Fruit fly (Drosophila melanogaster): Measurements from ENCODE around the gene CG11597.
A peak's percentile ranks its signal among the peaks of the same experiment; 100 is the strongest.

Gene CG11597

dm6 chr3L:11822446-11823334 is 615 bp upstream of the CG11597 start, which contains the start of gene RpL10Ab:
Gene RpL10Ab (plus strand): TSS chr3L:11822851.
- TF ChIP-seq h (GFP tag; optimal IDR thresholded peaks at IDR 0.05) (peak; percentile 67), Rel (GFP tag; optimal IDR thresholded peaks at IDR 0.05) (no peak), Rel (tag; optimal IDR thresholded peaks at IDR 0.05) (peak; percentile 16), fru (GFP tag; optimal IDR thresholded peaks at IDR 0.05) (no peak), Myc (optimal IDR thresholded peaks at IDR 0.05) (peak; percentile 65), sv (GFP tag; optimal IDR thresholded peaks at IDR 0.05) (peak; percentile 5), usp (GFP tag; optimal IDR thresholded peaks at IDR 0.05) (no peak), CG9705 (GFP tag; optimal IDR thresholded peaks at IDR 0.05) (peak; percentile 53), Hr78 (GFP tag; optimal IDR thresholded peaks at IDR 0.05) (no peak), OdsH (GFP tag; optimal IDR thresholded peaks at IDR 0.05) (peak; percentile 5), Hr83 (GFP tag; optimal IDR thresholded peaks at IDR 0.05; ENCODE audit: poor library complexity, severe bottlenecking) (peak; percentile 96), Sp1 (GFP tag; optimal IDR thresholded peaks at IDR 0.05) (peak; percentile 60), Hnf4 (GFP tag; optimal IDR thresholded peaks at IDR 0.05) (peak; percentile 71), dmrt93B (GFP tag; optimal IDR thresholded peaks at IDR 0.05) (peak; percentile 62), HLH106 (tag; optimal IDR thresholded peaks at IDR 0.05) (peak; percentile 47), pan (optimal IDR thresholded peaks at IDR 0.05) (no peak), CrebA (GFP tag; optimal IDR thresholded peaks at IDR 0.05; ENCODE audit: borderline replicate concordance) (no peak), Jra (GFP tag; optimal IDR thresholded peaks at IDR 0.05) (peak; percentile 45), sage (GFP tag; optimal IDR thresholded peaks at IDR 0.05) (peak; percentile 24), Mio (GFP tag; optimal IDR thresholded peaks at IDR 0.05) (no peak), dsf (GFP tag; optimal IDR thresholded peaks at IDR 0.05; ENCODE audit: borderline replicate concordance) (peak; percentile 18), br (GFP tag; optimal IDR thresholded peaks at IDR 0.05) (peak; percentile 54), dl (GFP tag; optimal IDR thresholded peaks at IDR 0.05; ENCODE audit: insufficient read depth in 1 of 2, partially characterized antibody in 2 of 2) (no peak), rgr (GFP tag; optimal IDR thresholded peaks at IDR 0.05) (peak; percentile 73), psq (GFP tag; optimal IDR thresholded peaks at IDR 0.05) (peak; percentile 45), foxo (GFP tag; optimal IDR thresholded peaks at IDR 0.05) (peak in 1 of 2 experiments; percentile 70), Dfd (GFP tag; optimal IDR thresholded peaks at IDR 0.05) (no peak), CG32264 (GFP tag; optimal IDR thresholded peaks at IDR 0.05) (no peak)

- TF ChIP-seq tai (GFP tag; optimal IDR thresholded peaks at IDR 0.05), result no peak
- no peak for TF ChIP-seq pan (optimal IDR thresholded peaks at IDR 0.05)
- TF ChIP-seq Hnf4 (GFP tag; optimal IDR thresholded peaks at IDR 0.05), result peak; percentile 37
- peak; percentile 31 for TF ChIP-seq br (GFP tag; optimal IDR thresholded peaks at IDR 0.05)
- TF ChIP-seq dl (GFP tag; optimal IDR thresholded peaks at IDR 0.05; ENCODE audit: insufficient read depth in 1 of 2, partially characterized antibody in 2 of 2), result peak; percentile 72 to 78
- no peak for TF ChIP-seq jim (GFP tag; optimal IDR thresholded peaks at IDR 0.05)
- no peak for TF ChIP-seq N (GFP tag; optimal IDR thresholded peaks at IDR 0.05)
- TF ChIP-seq ey (GFP tag; optimal IDR thresholded peaks at IDR 0.05), result peak; percentile 37
- TF ChIP-seq usp (GFP tag; optimal IDR thresholded peaks at IDR 0.05), result no peak
- TF ChIP-seq woc (GFP tag; optimal IDR thresholded peaks at IDR 0.05), result peak; percentile 67
- TF ChIP-seq brk (GFP tag; optimal IDR thresholded peaks at IDR 0.05), result peak; percentile 74
- no peak for TF ChIP-seq CG9705 (GFP tag; optimal IDR thresholded peaks at IDR 0.05)
- peak; percentile 88 for TF ChIP-seq Dif (GFP tag; optimal IDR thresholded peaks at IDR 0.05; ENCODE audit: partially characterized antibody)
- TF ChIP-seq Hr83 (GFP tag; optimal IDR thresholded peaks at IDR 0.05; ENCODE audit: poor library complexity, severe bottlenecking), result peak; percentile 38
- TF ChIP-seq Jra (GFP tag; optimal IDR thresholded peaks at IDR 0.05), result peak; percentile 29
- no peak for TF ChIP-seq Mio (GFP tag; optimal IDR thresholded peaks at IDR 0.05)
- TF ChIP-seq dmrt93B (GFP tag; optimal IDR thresholded peaks at IDR 0.05), result no peak
- TF ChIP-seq sage (GFP tag; optimal IDR thresholded peaks at IDR 0.05), result peak; percentile 36
- no peak for TF ChIP-seq Myc (optimal IDR thresholded peaks at IDR 0.05)
- TF ChIP-seq CrebA (GFP tag; optimal IDR thresholded peaks at IDR 0.05; ENCODE audit: borderline replicate concordance), result no peak
- no peak for TF ChIP-seq Abd-B (GFP tag; optimal IDR thresholded peaks at IDR 0.05)
- TF ChIP-seq Sp1 (GFP tag; optimal IDR thresholded peaks at IDR 0.05), result no peak
- TF ChIP-seq foxo (GFP tag; optimal IDR thresholded peaks at IDR 0.05), result peak in 1 of 2 experiments; percentile 50
- TF ChIP-seq dsf (GFP tag; optimal IDR thresholded peaks at IDR 0.05; ENCODE audit: borderline replicate concordance), result no peak
- TF ChIP-seq lola (GFP tag; optimal IDR thresholded peaks at IDR 0.05), result no peak
- TF ChIP-seq HLH106 (tag; optimal IDR thresholded peaks at IDR 0.05), result no peak
- no peak for TF ChIP-seq Dfd (GFP tag; optimal IDR thresholded peaks at IDR 0.05)
- TF ChIP-seq h (GFP tag; optimal IDR thresholded peaks at IDR 0.05), result peak; percentile 75
- no peak for TF ChIP-seq CG32264 (GFP tag; optimal IDR thresholded peaks at IDR 0.05)
- no peak for TF ChIP-seq GATAd (GFP tag; optimal IDR thresholded peaks at IDR 0.05)
- TF ChIP-seq psq (GFP tag; optimal IDR thresholded peaks at IDR 0.05), result no peak
- TF ChIP-seq Rel (GFP tag; optimal IDR thresholded peaks at IDR 0.05), result no peak
- no peak for TF ChIP-seq Rel (tag; optimal IDR thresholded peaks at IDR 0.05)
- no peak for TF ChIP-seq Hr78 (GFP tag; optimal IDR thresholded peaks at IDR 0.05)
- TF ChIP-seq rgr (GFP tag; optimal IDR thresholded peaks at IDR 0.05), result peak; percentile 21
- peak; percentile 55 for TF ChIP-seq fru (GFP tag; optimal IDR thresholded peaks at IDR 0.05)
- peak; percentile 54 for TF ChIP-seq Vsx2 (GFP tag; optimal IDR thresholded peaks at IDR 0.05; ENCODE audit: partially characterized antibody)
Observed at dm6 chr3L:11819639-11820456, 2.2 kb downstream of the CG11597 start.
